Fruit fly (Drosophila melanogaster): ENCODE results near the gene CG17104.

The CG17104 gene

dm6 chr2L:10685666-10686065, 8.7 kb downstream of the CG17104 start (continued):
- TF ChIP-seq CG8359 (GFP tag; optimal IDR thresholded peaks at IDR 0.05; ENCODE audit: borderline replicate concordance) (no peak), TFAM (GFP tag; optimal IDR thresholded peaks at IDR 0.05) (no peak), Lim3 (GFP tag; IDR thresholded peaks at IDR 0.05) (no peak), CG7963 (GFP tag; IDR thresholded peaks at IDR 0.05; ENCODE audit: partially characterized antibody) (no peak), CG9932 (GFP tag; IDR thresholded peaks at IDR 0.05) (peak; percentile 67), hkb (optimal IDR thresholded peaks at IDR 0.05) (no peak), hkb (GFP tag; IDR thresholded peaks at IDR 0.05) (no peak), odd (GFP tag; optimal IDR thresholded peaks at IDR 0.05) (no peak), CG13424 (tag; optimal IDR thresholded peaks at IDR 0.05) (no peak), Ada2b (GFP tag; IDR thresholded peaks at IDR 0.05) (no peak), Tbp (GFP tag; optimal IDR thresholded peaks at IDR 0.05) (no peak), dm (GFP tag; optimal IDR thresholded peaks at IDR 0.05) (no peak), tin (GFP tag; optimal IDR thresholded peaks at IDR 0.05) (no peak), CG13287 (GFP tag; IDR thresholded peaks at IDR 0.05; ENCODE audit: partially characterized antibody) (no peak), CG18619 (GFP tag; optimal IDR thresholded peaks at IDR 0.05) (no peak), CG18476 (GFP tag; optimal IDR thresholded peaks at IDR 0.05) (no peak), CG12769 (tag; optimal IDR thresholded peaks at IDR 0.05) (no peak), grau (tag; optimal IDR thresholded peaks at IDR 0.05) (peak; percentile 18), Sin3A (optimal IDR thresholded peaks at IDR 0.05) (no peak), oc (tag; optimal IDR thresholded peaks at IDR 0.05) (no peak), Max (GFP tag; optimal IDR thresholded peaks at IDR 0.05) (no peak), CG6765 (GFP tag; optimal IDR thresholded peaks at IDR 0.05) (no peak), E2f1 (GFP tag; IDR thresholded peaks at IDR 0.05) (no peak), her (GFP tag; optimal IDR thresholded peaks at IDR 0.05) (no peak), en (GFP tag; optimal IDR thresholded peaks at IDR 0.05) (no peak), HmgZ (tag; optimal IDR thresholded peaks at IDR 0.05) (no peak), ranshi (GFP tag; IDR thresholded peaks at IDR 0.05) (no peak), corto (GFP tag; optimal IDR thresholded peaks at IDR 0.05) (no peak), CG7556 (GFP tag; optimal IDR thresholded peaks at IDR 0.05) (no peak), Lpt (GFP tag; optimal IDR thresholded peaks at IDR 0.05) (no peak), CG11398 (GFP tag; optimal IDR thresholded peaks at IDR 0.05) (no peak), gem (tag; optimal IDR thresholded peaks at IDR 0.05) (peak; percentile 30), CG1792 (GFP tag; optimal IDR thresholded peaks at IDR 0.05) (no peak), Mad (GFP tag; optimal IDR thresholded peaks at IDR 0.05) (no peak), Gug (GFP tag; IDR thresholded peaks at IDR 0.05) (no peak), Dp (GFP tag; optimal IDR thresholded peaks at IDR 0.05) (no peak), CG8290 (GFP tag; optimal IDR thresholded peaks at IDR 0.05) (peak; percentile 13), CG8290 (tag; optimal IDR thresholded peaks at IDR 0.05) (peak in 1 of 2 experiments; percentile 16), sisA (GFP tag; IDR thresholded peaks at IDR 0.05) (peak; percentile 26; the same call in 1 of the 2 replicates), CG16815 (GFP tag; optimal IDR thresholded peaks at IDR 0.05) (no peak), Opbp (GFP tag; IDR thresholded peaks at IDR 0.05; ENCODE audit: partially characterized antibody) (no peak), sim (GFP tag; IDR thresholded peaks at IDR 0.05) (no peak), NC2α (GFP tag; optimal IDR thresholded peaks at IDR 0.05) (no peak), p53 (GFP tag; optimal IDR thresholded peaks at IDR 0.05) (no peak), sna (GFP tag; IDR thresholded peaks at IDR 0.05; ENCODE audit: partially characterized antibody) (no peak), D19B (GFP tag; optimal IDR thresholded peaks at IDR 0.05) (peak; percentile 79), CG2120 (GFP tag; optimal IDR thresholded peaks at IDR 0.05) (peak; percentile 40), CG9437 (GFP tag; optimal IDR thresholded peaks at IDR 0.05) (peak; percentile 23), unc-4 (GFP tag; IDR thresholded peaks at IDR 0.05; ENCODE audit: partially characterized antibody) (no peak), HLH3B (GFP tag; IDR thresholded peaks at IDR 0.05) (no peak), Rfx (GFP tag; IDR thresholded peaks at IDR 0.05) (peak; percentile 27; the same call in 1 of the 2 replicates), CG8944 (GFP tag; optimal IDR thresholded peaks at IDR 0.05) (no peak), pb (GFP tag; optimal IDR thresholded peaks at IDR 0.05) (no peak)
